Fruit fly (Drosophila melanogaster): ENCODE results near the gene CG5835.

The CG5835 gene

dm6 chr3R:19162135-19162616, 8.7 kb upstream of the CG5835 start, which contains the start of the genes CG42359 and Nsun5 (continued):
- TF ChIP-seq esn (GFP tag; optimal IDR thresholded peaks at IDR 0.05) (peak; percentile 86), CG8632 (GFP tag; optimal IDR thresholded peaks at IDR 0.05) (peak; percentile 61), dsx (GFP tag; optimal IDR thresholded peaks at IDR 0.05; ENCODE audit: poor library complexity, severe bottlenecking) (peak; percentile 65), Hr38 (GFP tag; optimal IDR thresholded peaks at IDR 0.05) (peak; percentile 71), Blimp-1 (GFP tag; optimal IDR thresholded peaks at IDR 0.05) (no peak), cyc (GFP tag; optimal IDR thresholded peaks at IDR 0.05) (peak; percentile 90), CG10669 (GFP tag; optimal IDR thresholded peaks at IDR 0.05) (peak; percentile 77), Eip75B (GFP tag; optimal IDR thresholded peaks at IDR 0.05) (peak; percentile 83), acj6 (GFP tag; optimal IDR thresholded peaks at IDR 0.05) (peak; percentile 82), CG15336 (GFP tag; IDR thresholded peaks at IDR 0.05) (peak; percentile 68; the same call in 1 of the 2 replicates), CG34406 (GFP tag; optimal IDR thresholded peaks at IDR 0.05) (peak; percentile 56), CG6792 (GFP tag; optimal IDR thresholded peaks at IDR 0.05) (peak; percentile 78), CG32006 (GFP tag; optimal IDR thresholded peaks at IDR 0.05) (peak; percentile 75), Gug (GFP tag; IDR thresholded peaks at IDR 0.05) (peak; percentile 69), ss (GFP tag; optimal IDR thresholded peaks at IDR 0.05) (peak; percentile 9 to 60), CG16779 (tag; optimal IDR thresholded peaks at IDR 0.05) (no peak), Ets21C (GFP tag; optimal IDR thresholded peaks at IDR 0.05) (peak; percentile 78), CG8319 (GFP tag; optimal IDR thresholded peaks at IDR 0.05) (peak; percentile 56), CG6808 (GFP tag; optimal IDR thresholded peaks at IDR 0.05) (no peak)

- TF ChIP-seq CG11294 (GFP tag; IDR thresholded peaks at IDR 0.05) (no peak), acj6 (GFP tag; optimal IDR thresholded peaks at IDR 0.05) (no peak), Lpt (GFP tag; optimal IDR thresholded peaks at IDR 0.05) (no peak), Gug (GFP tag; IDR thresholded peaks at IDR 0.05) (no peak), fd85E (GFP tag; optimal IDR thresholded peaks at IDR 0.05) (no peak), CG11902 (GFP tag; optimal IDR thresholded peaks at IDR 0.05) (no peak), dsx (GFP tag; optimal IDR thresholded peaks at IDR 0.05; ENCODE audit: poor library complexity, severe bottlenecking) (no peak), Sox14 (GFP tag; optimal IDR thresholded peaks at IDR 0.05) (no peak), CG15336 (GFP tag; IDR thresholded peaks at IDR 0.05) (no peak), Ets21C (GFP tag; optimal IDR thresholded peaks at IDR 0.05) (no peak), CG31627 (GFP tag; optimal IDR thresholded peaks at IDR 0.05) (no peak), CG6276 (GFP tag; optimal IDR thresholded peaks at IDR 0.05) (no peak), CG34406 (GFP tag; optimal IDR thresholded peaks at IDR 0.05) (no peak), Hr4 (GFP tag; optimal IDR thresholded peaks at IDR 0.05) (no peak), CG6792 (GFP tag; optimal IDR thresholded peaks at IDR 0.05) (no peak), CG7368 (GFP tag; optimal IDR thresholded peaks at IDR 0.05) (no peak), cyc (GFP tag; optimal IDR thresholded peaks at IDR 0.05) (no peak), fd59A (GFP tag; optimal IDR thresholded peaks at IDR 0.05) (no peak)
Measured at dm6 chr3R:19159778-19160177, 6.3 kb upstream of the CG5835 start, which contains the start of gene CG11779. Gene CG11779 (minus strand): TSS chr3R:19159878.

dm6 chr3R:19157997-19158396, 4.5 kb upstream of the CG5835 start:
- TF ChIP-seq CG15336 (GFP tag; IDR thresholded peaks at IDR 0.05) (no peak), CG8319 (GFP tag; optimal IDR thresholded peaks at IDR 0.05) (no peak), Blimp-1 (GFP tag; optimal IDR thresholded peaks at IDR 0.05) (no peak), CG6276 (GFP tag; optimal IDR thresholded peaks at IDR 0.05) (no peak), dac (GFP tag; optimal IDR thresholded peaks at IDR 0.05) (no peak), CG31627 (GFP tag; optimal IDR thresholded peaks at IDR 0.05) (no peak), cyc (GFP tag; optimal IDR thresholded peaks at IDR 0.05) (no peak), svp (GFP tag) (peak; percentile 55), Eip78C (GFP tag) (peak; percentile 30)

- TF ChIP-seq Hr4 (GFP tag; optimal IDR thresholded peaks at IDR 0.05) (no peak), Met (GFP tag; optimal IDR thresholded peaks at IDR 0.05) (no peak), CG10669 (GFP tag; optimal IDR thresholded peaks at IDR 0.05) (no peak), CG11902 (GFP tag; optimal IDR thresholded peaks at IDR 0.05) (peak; percentile 39), salr (GFP tag; optimal IDR thresholded peaks at IDR 0.05) (no peak), CG7368 (GFP tag; optimal IDR thresholded peaks at IDR 0.05) (no peak), CG6854 (GFP tag; optimal IDR thresholded peaks at IDR 0.05) (no peak), svp (GFP tag) (no peak), Sox102F (GFP tag; optimal IDR thresholded peaks at IDR 0.05) (no peak), Eip75B (GFP tag; optimal IDR thresholded peaks at IDR 0.05) (peak; percentile 21), CG31627 (GFP tag; optimal IDR thresholded peaks at IDR 0.05) (peak; percentile 59), vri (GFP tag; optimal IDR thresholded peaks at IDR 0.05) (peak; percentile 73), pdm3 (GFP tag; optimal IDR thresholded peaks at IDR 0.05) (peak; percentile 28), fkh (GFP tag; optimal IDR thresholded peaks at IDR 0.05) (no peak), CG8632 (GFP tag; optimal IDR thresholded peaks at IDR 0.05) (no peak), Lpt (GFP tag; optimal IDR thresholded peaks at IDR 0.05) (no peak), CG6792 (GFP tag; optimal IDR thresholded peaks at IDR 0.05) (peak; percentile 11), Eip78C (GFP tag) (no peak), Gug (GFP tag; IDR thresholded peaks at IDR 0.05) (peak; percentile 25; the same call in 1 of the 2 replicates), Blimp-1 (GFP tag; optimal IDR thresholded peaks at IDR 0.05) (no peak), esn (GFP tag; optimal IDR thresholded peaks at IDR 0.05) (peak; percentile 59), CG6163 (GFP tag; IDR thresholded peaks at IDR 0.05) (peak; percentile 72; the same call in 2 of the 3 replicates), CG8319 (GFP tag; optimal IDR thresholded peaks at IDR 0.05) (no peak), dac (GFP tag; optimal IDR thresholded peaks at IDR 0.05) (no peak)
Measured at dm6 chr3R:19156670-19157402, 3.4 kb upstream of the CG5835 start, which contains the start of gene nanos. Gene nanos (plus strand): TSS chr3R:19157238.

Data from whole organism, prepupa.